Fruit fly (Drosophila melanogaster) whole organism, prepupa: Measurements from ENCODE around the gene CG34258.

Experiments
- Blimp-1 ChIP-seq: fragments of 200-800 bp; sonication (Bioruptor generic); optimal IDR thresholded peaks from 3 replicates; lab custom pipeline; 2017; ENCODE audit warnings: missing biosample characterization, missing genetic modification characterization, mild to moderate bottlenecking, moderate library complexity, missing genetic modification reagents
- CG10631 ChIP-seq: fragments of 200-800 bp; sonication (Bioruptor generic); optimal IDR thresholded peaks from 2 replicates; lab custom pipeline; 2016; ENCODE audit warnings: missing biosample characterization, missing genetic modification characterization
- CG10669 ChIP-seq: fragments of 200-800 bp; sonication (Bioruptor generic); optimal IDR thresholded peaks from 3 replicates; lab custom pipeline; 2018; ENCODE audit warnings: missing biosample characterization, mild to moderate bottlenecking, missing genetic modification characterization, moderate library complexity
- CG11902 ChIP-seq: fragments of 200-800 bp; sonication (Bioruptor generic); optimal IDR thresholded peaks from 3 replicates; lab custom pipeline; 2016; ENCODE audit warnings: missing biosample characterization, missing genetic modification characterization
- CG15336 ChIP-seq: fragments of 200-800 bp; sonication (Bioruptor generic); IDR thresholded peaks from 2 replicates; pipeline ENCODE4 v1.3.6; 2022; ENCODE audit warnings: missing biosample characterization, missing genetic modification characterization
- CG1621 ChIP-seq: fragments of 200-800 bp; sonication (Bioruptor generic); optimal IDR thresholded peaks from 3 replicates; lab custom pipeline; 2018; ENCODE audit warnings: missing biosample characterization, mild to moderate bottlenecking, missing genetic modification characterization
- CG16779 ChIP-seq: fragments of 200-800 bp; sonication (Bioruptor generic); optimal IDR thresholded peaks from 3 replicates; lab custom pipeline; 2017; ENCODE audit warnings: missing biosample characterization, mild to moderate bottlenecking, missing genetic modification characterization
- CG3032 ChIP-seq: fragments of 200-800 bp; optimal IDR thresholded peaks from 2 replicates; lab custom pipeline; 2019; ENCODE audit warnings: missing biosample characterization, mild to moderate bottlenecking, missing genetic modification characterization, moderate library complexity
- CG32006 ChIP-seq: fragments of 200-800 bp; sonication (Bioruptor generic); optimal IDR thresholded peaks from 3 replicates; lab custom pipeline; 2017; ENCODE audit warnings: missing biosample characterization, mild to moderate bottlenecking, missing genetic modification characterization
- CG34406 ChIP-seq: fragments of 200-800 bp; sonication (Bioruptor generic); optimal IDR thresholded peaks from 3 replicates; lab custom pipeline; 2016; ENCODE audit warnings: missing biosample characterization, missing genetic modification characterization
- CG3919 ChIP-seq: fragments of 200-800 bp; sonication (Bioruptor generic); optimal IDR thresholded peaks from 3 replicates; lab custom pipeline; 2016; ENCODE audit warnings: missing biosample characterization, missing genetic modification characterization
- CG4318 ChIP-seq: fragments of 200-800 bp; sonication (Bioruptor generic); optimal IDR thresholded peaks from 3 replicates; lab custom pipeline; 2017; ENCODE audit warnings: missing biosample characterization, mild to moderate bottlenecking, missing genetic modification characterization
- CG6163 ChIP-seq: fragments of 200-800 bp; sonication (Bioruptor generic); IDR thresholded peaks from 3 replicates; pipeline ENCODE4 v1.3.6; 2022; ENCODE audit warnings: missing biosample characterization, missing genetic modification characterization
- CG6792 ChIP-seq: fragments of 200-800 bp; sonication (Bioruptor generic); optimal IDR thresholded peaks from 3 replicates; lab custom pipeline; 2016; ENCODE audit warnings: missing biosample characterization, missing genetic modification characterization
- CG6854 ChIP-seq: fragments of 200-800 bp; sonication (Bioruptor generic); optimal IDR thresholded peaks from 2 replicates; lab custom pipeline; 2017; ENCODE audit warnings: missing biosample characterization, mild to moderate bottlenecking, missing genetic modification characterization
- CG8119 ChIP-seq: fragments of 200-800 bp; sonication (Bioruptor generic); IDR thresholded peaks from 3 replicates; pipeline ENCODE4 v1.3.6; 2022; ENCODE audit warnings: missing biosample characterization, missing genetic modification characterization
- CG8319 ChIP-seq: fragments of 200-800 bp; sonication (Bioruptor generic); optimal IDR thresholded peaks from 3 replicates; lab custom pipeline; 2016; ENCODE audit warnings: missing biosample characterization, missing genetic modification characterization
- CG9139 ChIP-seq: fragments of 200-800 bp; sonication (Bioruptor generic); optimal IDR thresholded peaks from 3 replicates; lab custom pipeline; 2017; ENCODE audit warnings: missing biosample characterization, mild to moderate bottlenecking, missing genetic modification characterization
- Eip78C ChIP-seq: fragments of 200-800 bp; sonication (Bioruptor generic); peaks from one replicate; lab custom pipeline; 2016; ENCODE audit warnings: missing biosample characterization, missing genetic modification characterization
- Eip93F ChIP-seq: fragments of 200-800 bp; sonication (Bioruptor generic); optimal IDR thresholded peaks from 2 replicates; lab custom pipeline; 2016; ENCODE audit warnings: missing biosample characterization, mild to moderate bottlenecking, missing genetic modification characterization
- Ets21C ChIP-seq: fragments of 200-800 bp; sonication (Bioruptor generic); optimal IDR thresholded peaks from 3 replicates; lab custom pipeline; 2016; ENCODE audit warnings: missing biosample characterization, missing genetic modification characterization
- Ets96B ChIP-seq: fragments of 200-800 bp; optimal IDR thresholded peaks from 2 replicates; lab custom pipeline; 2019; ENCODE audit warnings: missing biosample characterization, mild to moderate bottlenecking, missing genetic modification characterization, moderate library complexity
- Gug ChIP-seq: fragments of 200-800 bp; sonication (Bioruptor generic); IDR thresholded peaks from 2 replicates; pipeline ENCODE4 v1.3.6; 2022; ENCODE audit warnings: missing biosample characterization, missing genetic modification characterization
- Hr38 ChIP-seq: sonication (Bioruptor generic); optimal IDR thresholded peaks from 2 replicates; lab custom pipeline; 2016; ENCODE audit warnings: missing biosample characterization, missing genetic modification characterization
- Hr39 ChIP-seq: fragments of 200-800 bp; sonication (Bioruptor generic); optimal IDR thresholded peaks from 2 replicates; lab custom pipeline; 2016; ENCODE audit warnings: missing biosample characterization, missing genetic modification characterization
- Hr4 ChIP-seq: fragments of 200-800 bp; sonication (Bioruptor generic); optimal IDR thresholded peaks from 3 replicates; lab custom pipeline; 2016; ENCODE audit warnings: missing biosample characterization, missing genetic modification characterization
- Lpt ChIP-seq: fragments of 200-800 bp; sonication (Bioruptor generic); optimal IDR thresholded peaks from 3 replicates; lab custom pipeline; 2016; ENCODE audit warnings: missing biosample characterization, missing genetic modification characterization
- Met ChIP-seq: fragments of 200-800 bp; sonication (Bioruptor generic); optimal IDR thresholded peaks from 3 replicates; lab custom pipeline; 2016; ENCODE audit warnings: missing biosample characterization, missing genetic modification characterization
- Sox15 ChIP-seq: fragments of 200-800 bp; sonication (Bioruptor generic); optimal IDR thresholded peaks from 3 replicates; lab custom pipeline; 2016; ENCODE audit warnings: missing biosample characterization, missing genetic modification characterization
- achi ChIP-seq: fragments of 200-800 bp; sonication (Bioruptor generic); optimal IDR thresholded peaks from 3 replicates; lab custom pipeline; 2016; ENCODE audit warnings: missing biosample characterization, missing genetic modification characterization
- acj6 ChIP-seq: fragments of 200-800 bp; sonication (Bioruptor generic); optimal IDR thresholded peaks from 3 replicates; lab custom pipeline; 2016; ENCODE audit warnings: missing biosample characterization, missing genetic modification characterization
- cyc ChIP-seq: fragments of 200-800 bp; sonication (Bioruptor generic); optimal IDR thresholded peaks from 3 replicates; lab custom pipeline; 2016; ENCODE audit warnings: missing biosample characterization, missing genetic modification characterization
- dac ChIP-seq: fragments of 200-800 bp; sonication (Bioruptor generic); optimal IDR thresholded peaks from 2 replicates; lab custom pipeline; 2017; ENCODE audit warnings: missing biosample characterization, mild to moderate bottlenecking, missing genetic modification characterization
- dsx ChIP-seq: fragments of 200-800 bp; optimal IDR thresholded peaks from 3 replicates; lab custom pipeline; 2019; ENCODE audit warnings: missing biosample characterization, mild to moderate bottlenecking, missing genetic modification characterization, moderate library complexity; ENCODE audit not compliant: poor library complexity, severe bottlenecking
- eg ChIP-seq: fragments of 200-800 bp; sonication (Bioruptor generic); IDR thresholded peaks from 3 replicates; pipeline ENCODE4 v1.3.6; 2022; ENCODE audit warnings: missing biosample characterization, missing genetic modification characterization
- esn ChIP-seq: fragments of 200-800 bp; sonication (Bioruptor generic); optimal IDR thresholded peaks from 2 replicates; lab custom pipeline; 2016; ENCODE audit warnings: missing biosample characterization, mild to moderate bottlenecking, missing genetic modification characterization, moderate library complexity
- fd59A ChIP-seq: fragments of 200-800 bp; sonication (Bioruptor generic); optimal IDR thresholded peaks from 2 replicates; lab custom pipeline; 2017; ENCODE audit warnings: missing biosample characterization, mild to moderate bottlenecking, missing genetic modification characterization, missing genetic modification reagents
- fd85E ChIP-seq: fragments of 200-800 bp; sonication (Bioruptor generic); optimal IDR thresholded peaks from 3 replicates; lab custom pipeline; 2016; ENCODE audit warnings: missing biosample characterization, missing genetic modification characterization
- fkh ChIP-seq: fragments of 200-800 bp; sonication (Bioruptor generic); optimal IDR thresholded peaks from 3 replicates; lab custom pipeline; 2017; ENCODE audit warnings: missing biosample characterization, mild to moderate bottlenecking, missing genetic modification characterization, moderate library complexity
- net ChIP-seq: fragments of 200-800 bp; sonication (Bioruptor generic); optimal IDR thresholded peaks from 3 replicates; lab custom pipeline; 2016; ENCODE audit warnings: missing biosample characterization, missing genetic modification characterization
- pdm3 ChIP-seq: fragments of 200-800 bp; sonication (Bioruptor generic); optimal IDR thresholded peaks from 3 replicates; lab custom pipeline; 2016; ENCODE audit warnings: missing biosample characterization, missing genetic modification characterization
- salr ChIP-seq, 2 experiments: fragments of 200-800 bp; sonication (Bioruptor generic); optimal IDR thresholded peaks; 3 replicates each; lab custom pipeline; 2016 to 2018; ENCODE audit warnings: missing biosample characterization in 2 of 2, missing genetic modification characterization in 2 of 2, mild to moderate bottlenecking in 1 of 2
- spab ChIP-seq: fragments of 200-800 bp; sonication (Bioruptor generic); optimal IDR thresholded peaks from 2 replicates; lab custom pipeline; 2017; ENCODE audit warnings: missing biosample characterization, mild to moderate bottlenecking, missing genetic modification characterization, missing genetic modification reagents
- ss ChIP-seq, 2 experiments: fragments of 200-800 bp; sonication (Bioruptor generic); optimal IDR thresholded peaks; 2 replicates in 1 of 2; 3 replicates in 1 of 2; lab custom pipeline; 2017 to 2018; ENCODE audit warnings: mild to moderate bottlenecking in 2 of 2, missing biosample characterization in 2 of 2, missing genetic modification characterization in 2 of 2, moderate library complexity in 1 of 2
- svp ChIP-seq: fragments of 200-800 bp; sonication (Bioruptor generic); peaks from one replicate; lab custom pipeline; 2016; ENCODE audit warnings: missing biosample characterization, missing genetic modification characterization
- topi ChIP-seq: fragments of 200-800 bp; sonication (Bioruptor generic); optimal IDR thresholded peaks from 3 replicates; lab custom pipeline; 2016; ENCODE audit warnings: missing biosample characterization, missing genetic modification characterization
- vri ChIP-seq: fragments of 200-800 bp; sonication (Bioruptor generic); optimal IDR thresholded peaks from 3 replicates; lab custom pipeline; 2016; ENCODE audit warnings: missing biosample characterization, mild to moderate bottlenecking, missing genetic modification characterization

CG34258 gene

dm6 chr3L:19929719-19930334 lies 21.9 kb downstream of the CG34258 start:
- TF ChIP-seq vri (GFP tag; lab: Kevin White, UChicago) (peak; percentile 100), CG6163 (GFP tag; lab: Robert Waterston, UW) (0 out of 3 replicates have a peak, but pooled peaks have one; percentile 39), Eip78C (peak; percentile 65), svp (peak; percentile 81), CG6792 (no peak), fkh (GFP tag; lab: Kevin White, UChicago) (peak; percentile 37), CG11902 (no peak)

DNA sequence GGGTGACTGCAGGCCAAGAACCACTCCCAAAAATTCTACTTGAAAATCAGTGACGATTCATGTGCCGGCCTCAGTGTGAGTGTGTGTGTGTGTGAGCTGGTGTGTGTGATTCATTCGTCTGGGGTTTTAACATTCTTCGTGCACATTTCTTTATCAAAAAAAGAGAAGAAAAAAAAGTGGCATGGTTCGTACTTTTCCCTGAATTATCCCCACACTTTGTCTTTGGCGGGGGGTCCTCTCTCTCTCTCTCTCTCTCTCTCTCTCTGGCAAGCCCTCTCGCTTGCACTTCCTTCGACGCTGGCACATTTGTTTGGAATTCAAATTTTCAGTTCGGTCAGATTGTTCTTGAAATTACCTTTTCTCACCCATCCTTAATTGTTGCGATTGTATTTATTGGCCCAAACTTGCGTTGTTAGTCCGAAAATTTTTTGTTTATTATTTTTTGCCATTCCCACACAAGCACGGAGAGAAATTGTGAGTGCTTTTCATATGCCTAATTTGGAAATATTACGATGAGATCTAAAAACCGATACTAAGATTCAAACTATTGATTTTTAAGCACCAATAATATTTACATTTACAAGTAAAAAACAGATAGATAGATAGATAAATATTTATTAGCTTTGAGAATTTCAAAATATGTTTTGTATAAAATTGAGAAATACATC lies 22.6 kb downstream of the CG34258 start:
- TF ChIP-seq CG10631 (no peak), acj6 (peak; percentile 8), CG8319 (GFP tag; lab: Kevin White, UChicago) (no peak), Ets21C (GFP tag; lab: Kevin White, UChicago) (no peak), esn (GFP tag; lab: Kevin White, UChicago) (peak; percentile 58), Hr4 (GFP tag; lab: Kevin White, UChicago) (peak; percentile 60), eg (GFP tag; lab: Robert Waterston, UW) (no peak; the same call in 2 of the 3 replicates), CG6163 (GFP tag; lab: Robert Waterston, UW) (peak; percentile 73; the same call in 2 of the 3 replicates), CG11902 (no peak), fd59A (GFP tag; lab: Kevin White, UChicago) (no peak), cyc (GFP tag; lab: Kevin White, UChicago) (peak; percentile 5), svp (peak; percentile 38), net (peak; percentile 3), CG3919 (GFP tag; lab: Kevin White, UChicago) (peak; percentile 20), topi (GFP tag; lab: Kevin White, UChicago) (peak; percentile 35), pdm3 (peak; percentile 45), dsx (peak; percentile 82), Sox15 (no peak), Blimp-1 (GFP tag; lab: Kevin White, UChicago) (peak; percentile 33), Eip93F (GFP tag; lab: Kevin White, UChicago) (no peak), fd85E (GFP tag; lab: Kevin White, UChicago) (no peak), dac (GFP tag; lab: Kevin White, UChicago) (no peak), spab (no peak), CG3032 (no peak), Ets96B (no peak), CG9139 (no peak), CG16779 (tag; lab: Kevin White, UChicago) (peak; percentile 32), ss (GFP tag; optimal IDR thresholded peaks at IDR 0.05; lab: Kevin White, UChicago) (peak; percentile 45 to 55), CG6854 (GFP tag; lab: Kevin White, UChicago) (peak; percentile 30), achi (GFP tag; lab: Kevin White, UChicago) (no peak), CG15336 (0 out of 2 replicates have a peak, but pooled peaks have one; percentile 10), Hr39 (GFP tag; lab: Kevin White, UChicago) (peak; percentile 35), Gug (GFP tag; lab: Robert Waterston, UW) (no peak), Lpt (GFP tag; lab: Kevin White, UChicago) (peak; percentile 33), Hr38 (GFP tag; lab: Kevin White, UChicago) (no peak), CG1621 (tag; lab: Kevin White, UChicago) (no peak), Eip78C (peak; percentile 82), salr (GFP tag; optimal IDR thresholded peaks at IDR 0.05; lab: Kevin White, UChicago) (peak in 1 of 2 experiments; percentile 27), CG8119 (no peak), Met (GFP tag; lab: Kevin White, UChicago) (peak; percentile 30), CG10669 (GFP tag; lab: Kevin White, UChicago) (peak; percentile 11), vri (GFP tag; lab: Kevin White, UChicago) (peak; percentile 28), CG4318 (GFP tag; lab: Kevin White, UChicago) (no peak), CG34406 (GFP tag; lab: Kevin White, UChicago) (peak; percentile 32), fkh (GFP tag; lab: Kevin White, UChicago) (no peak), CG32006 (GFP tag; lab: Kevin White, UChicago) (peak; percentile 16)
